Fruit fly (Drosophila melanogaster) Kc167 (cell line): Measurements from ENCODE around the gene pigeon.

Experiments used
- Myc ChIP-seq: fragments of >200 bp; optimal IDR thresholded peaks from 2 replicates; lab custom pipeline; 2017; ENCODE audit warnings: missing external identifiers
- Sin3A ChIP-seq: fragments of >200 bp; optimal IDR thresholded peaks from 2 replicates; lab custom pipeline; 2018; ENCODE audit warnings: missing external identifiers
- h ChIP-seq: fragments of >200 bp; optimal IDR thresholded peaks from 3 replicates; lab custom pipeline; 2018; ENCODE audit warnings: missing external identifiers
- insv ChIP-seq: fragments of >200 bp; optimal IDR thresholded peaks from 3 replicates; lab custom pipeline; 2018; ENCODE audit warnings: missing external identifiers
- psq ChIP-seq: fragments of >200 bp; optimal IDR thresholded peaks from 2 replicates; lab custom pipeline; 2017; ENCODE audit warnings: missing external identifiers
- ttk ChIP-seq: sonication (Bioruptor generic); optimal IDR thresholded peaks from 2 replicates; lab custom pipeline; 2017; ENCODE audit warnings: missing external identifiers

DNA sequence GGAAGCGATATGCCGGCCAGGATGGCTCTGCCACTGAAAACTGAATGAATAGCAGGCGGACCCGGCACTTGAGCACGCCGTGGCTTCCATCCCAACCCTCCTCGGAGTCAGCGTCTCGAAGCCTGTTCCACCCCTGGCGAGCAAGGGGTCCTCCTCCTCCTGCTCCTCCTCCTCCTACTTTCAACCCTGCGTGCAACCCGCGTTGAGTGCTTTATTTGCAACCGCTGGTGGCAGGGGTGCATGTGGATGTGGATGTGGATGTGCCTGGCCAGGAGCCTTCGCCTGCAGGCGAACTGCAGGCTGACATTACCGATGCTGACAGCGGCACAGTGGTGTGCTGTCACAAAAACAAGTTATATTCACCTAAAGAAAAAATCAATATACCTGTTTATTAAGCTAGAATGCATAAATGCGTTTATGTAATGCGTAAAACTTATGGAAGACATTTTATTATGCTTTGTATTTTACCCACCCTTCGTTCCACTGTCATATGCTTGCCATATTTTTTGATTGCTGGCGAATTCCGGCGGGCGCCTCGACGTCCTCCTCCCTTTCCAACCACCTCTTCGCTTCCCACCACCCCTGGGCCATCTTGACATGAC lies 10.7 kb downstream of the pigeon start:
- no peak for TF ChIP-seq Sin3A
- TF ChIP-seq insv (lab: Kevin White, UChicago) = no peak
- no peak for TF ChIP-seq ttk (lab: Kevin White, UChicago)
- TF ChIP-seq h = no peak
- TF ChIP-seq psq = no peak
- no peak for TF ChIP-seq Myc (lab: Kevin White, UChicago)
